Worm (Caenorhabditis elegans) whole organism, L1 larva: ENCODE results near the gene T04B2.3.
"Not testable (repeated sequence)": the region's sequence is repeated elsewhere in the genome, so short reads cannot be mapped to it uniquely, and the experiment has no call there.

Experiments
- F16B12.6 ChIP-seq: fragments of 150-350 bp; optimal IDR thresholded peaks from 2 replicates; lab custom pipeline; 2014; ENCODE audit warnings: missing biosample characterization, missing genetic modification characterization
- Y116A8C.19 ChIP-seq: sonication (generic microtip); optimal IDR thresholded peaks from 2 replicates; lab custom pipeline; 2016; ENCODE audit warnings: missing compliant biosample characterization, missing genetic modification characterization, borderline replicate concordance
- aly-2 ChIP-seq: fragments of 150-350 bp; optimal IDR thresholded peaks from 2 replicates; lab custom pipeline; 2014; ENCODE audit warnings: missing biosample characterization, missing genetic modification characterization
- blmp-1 ChIP-seq: fragments of 150-350 bp; optimal IDR thresholded peaks from 2 replicates; lab custom pipeline; 2014; ENCODE audit warnings: missing biosample characterization, missing genetic modification characterization
- ceh-63 ChIP-seq: fragments of 200-800 bp; sonication (Bioruptor generic); optimal IDR thresholded peaks from 2 replicates; lab custom pipeline; 2018; ENCODE audit warnings: mild to moderate bottlenecking, missing genetic modification characterization, missing compliant biosample characterization
- ceh-8 ChIP-seq: fragments of 200-800 bp; sonication (Bioruptor generic); optimal IDR thresholded peaks from 2 replicates; lab custom pipeline; 2018; ENCODE audit warnings: mild to moderate bottlenecking, missing genetic modification characterization, moderate library complexity, missing compliant biosample characterization
- ceh-90 ChIP-seq: sonication (generic microtip); optimal IDR thresholded peaks from 2 replicates; lab custom pipeline; 2016; ENCODE audit warnings: missing genetic modification characterization, missing compliant biosample characterization
- efl-3 ChIP-seq: fragments of 200-800 bp; sonication (Bioruptor generic); optimal IDR thresholded peaks from 2 replicates; lab custom pipeline; 2018; ENCODE audit warnings: mild to moderate bottlenecking, missing genetic modification characterization, missing compliant biosample characterization
- egl-13 ChIP-seq: sonication (generic microtip); optimal IDR thresholded peaks from 2 replicates; lab custom pipeline; 2016; ENCODE audit warnings: missing genotype, missing genetic modification reagents, missing genetic modification characterization, missing compliant biosample characterization
- elt-3 ChIP-seq, 6 experiments: fragments of 150-350 bp in 1 of 6; sonication (generic microtip); optimal IDR thresholded peaks; 2 replicates each; lab custom pipeline; 2017 to 2018; ENCODE audit warnings: missing biosample characterization in 6 of 6, missing genetic modification characterization in 6 of 6, inconsistent platforms in 1 of 6
- fkh-4 ChIP-seq: sonication (generic microtip); optimal IDR thresholded peaks from 2 replicates; lab custom pipeline; 2016; ENCODE audit warnings: missing compliant biosample characterization, missing genetic modification characterization, borderline replicate concordance
- hlh-17 ChIP-seq: fragments of 200-800 bp; sonication (Bioruptor generic); optimal IDR thresholded peaks from 2 replicates; lab custom pipeline; 2018; ENCODE audit warnings: missing genetic modification characterization, mild to moderate bottlenecking, missing compliant biosample characterization, moderate library complexity, borderline replicate concordance
- irx-1 ChIP-seq: sonication (generic microtip); optimal IDR thresholded peaks from 2 replicates; lab custom pipeline; 2016; ENCODE audit warnings: missing genetic modification characterization, missing compliant biosample characterization
- jun-1 ChIP-seq: fragments of 150-350 bp; optimal IDR thresholded peaks from 2 replicates; lab custom pipeline; 2014; ENCODE audit warnings: missing biosample characterization, missing genetic modification reagents, missing genetic modification characterization
- lin-13 ChIP-seq: fragments of 150-350 bp; optimal IDR thresholded peaks from 2 replicates; lab custom pipeline; 2014; ENCODE audit warnings: missing biosample characterization, missing genetic modification reagents, missing genetic modification characterization
- lin-14 ChIP-seq: fragments of 200-800 bp; sonication (Bioruptor generic); optimal IDR thresholded peaks from 2 replicates; lab custom pipeline; 2018; ENCODE audit warnings: mild to moderate bottlenecking, missing genetic modification characterization, moderate library complexity, missing compliant biosample characterization
- lin-15B ChIP-seq: fragments of 150-350 bp; sonication (generic microtip); optimal IDR thresholded peaks from 3 replicates; lab custom pipeline; 2014; ENCODE audit warnings: missing biosample characterization, missing genetic modification characterization
- lin-35 ChIP-seq, 2 experiments: fragments of 150-350 bp; optimal IDR thresholded peaks; 2 replicates each; lab custom pipeline; 2014; ENCODE audit warnings: missing biosample characterization in 2 of 2, missing genetic modification characterization in 2 of 2, missing genetic modification reagents in 2 of 2
- lsy-2 ChIP-seq, 2 experiments: fragments of 150-350 bp; optimal IDR thresholded peaks; 2 replicates each; lab custom pipeline; 2014; ENCODE audit warnings: missing biosample characterization in 2 of 2, missing genetic modification characterization in 2 of 2
- mab-9 ChIP-seq: fragments of 200-800 bp; sonication (Bioruptor generic); IDR thresholded peaks from 2 replicates; pipeline ENCODE4 v1.3.6; 2022; ENCODE audit warnings: missing genetic modification reagents, missing genetic modification characterization, missing compliant biosample characterization
- nhr-11 ChIP-seq: fragments of 150-350 bp; optimal IDR thresholded peaks from 2 replicates; lab custom pipeline; 2014; ENCODE audit warnings: missing biosample characterization, missing genetic modification characterization
- nhr-237 ChIP-seq: fragments of 150-350 bp; optimal IDR thresholded peaks from 2 replicates; lab custom pipeline; 2014; ENCODE audit warnings: missing biosample characterization, missing genetic modification characterization
- nhr-71 ChIP-seq: sonication (generic microtip); optimal IDR thresholded peaks from 2 replicates; lab custom pipeline; 2016; ENCODE audit warnings: mild to moderate bottlenecking, missing genetic modification characterization, moderate library complexity, missing compliant biosample characterization
- nhr-77 ChIP-seq: fragments of 150-350 bp; optimal IDR thresholded peaks from 2 replicates; lab custom pipeline; 2014; ENCODE audit warnings: missing biosample characterization, missing genetic modification characterization
- nhr-90 ChIP-seq: sonication (generic microtip); optimal IDR thresholded peaks from 2 replicates; lab custom pipeline; 2016; ENCODE audit warnings: mild to moderate bottlenecking, missing genetic modification characterization, missing compliant biosample characterization; ENCODE audit not compliant: poor library complexity
- pag-3 ChIP-seq: sonication (generic microtip); optimal IDR thresholded peaks from 2 replicates; lab custom pipeline; 2017; ENCODE audit warnings: missing genetic modification characterization, mild to moderate bottlenecking, missing compliant biosample characterization, antibody characterized with exemption, borderline replicate concordance; ENCODE audit not compliant: insufficient read depth
- pqm-1 ChIP-seq: sonication (generic microtip); optimal IDR thresholded peaks from 3 replicates; lab custom pipeline; 2017; ENCODE audit warnings: missing biosample characterization, missing genetic modification characterization
- rnt-1 ChIP-seq: sonication (generic microtip); optimal IDR thresholded peaks from 2 replicates; lab custom pipeline; 2016; ENCODE audit warnings: mild to moderate bottlenecking, missing genetic modification characterization, moderate library complexity, missing compliant biosample characterization
- skn-1 ChIP-seq: fragments of 150-350 bp; optimal IDR thresholded peaks from 2 replicates; lab custom pipeline; 2014; ENCODE audit warnings: missing biosample characterization, missing genetic modification characterization
- snu-23 ChIP-seq: sonication (generic microtip); optimal IDR thresholded peaks from 2 replicates; lab custom pipeline; 2016; ENCODE audit warnings: missing genetic modification characterization, missing compliant biosample characterization
- swsn-7 ChIP-seq: sonication (generic microtip); optimal IDR thresholded peaks from 2 replicates; lab custom pipeline; 2016; ENCODE audit warnings: missing genetic modification characterization, missing compliant biosample characterization
- tlp-1 ChIP-seq: fragments of 150-350 bp; optimal IDR thresholded peaks from 2 replicates; lab custom pipeline; 2014; ENCODE audit warnings: missing biosample characterization, missing genetic modification characterization
- unc-62 ChIP-seq: fragments of 150-350 bp; optimal IDR thresholded peaks from 2 replicates; lab custom pipeline; 2014; ENCODE audit warnings: missing biosample characterization, missing genetic modification reagents, missing genetic modification characterization
- unc-86 ChIP-seq: sonication (generic microtip); optimal IDR thresholded peaks from 2 replicates; lab custom pipeline; 2016; ENCODE audit warnings: missing genetic modification characterization, missing compliant biosample characterization
- vab-15 ChIP-seq: sonication (generic microtip); optimal IDR thresholded peaks from 2 replicates; lab custom pipeline; 2017; ENCODE audit warnings: missing genotype, mild to moderate bottlenecking, missing genetic modification characterization, missing compliant biosample characterization
- xbp-1 ChIP-seq: sonication (generic microtip); optimal IDR thresholded peaks from 2 replicates; lab custom pipeline; 2016; ENCODE audit warnings: missing genetic modification characterization, missing compliant biosample characterization
- zip-4 ChIP-seq: fragments of 200-800 bp; sonication (Bioruptor generic); optimal IDR thresholded peaks from 2 replicates; lab custom pipeline; 2018; ENCODE audit warnings: mild to moderate bottlenecking, missing genetic modification characterization, moderate library complexity, missing compliant biosample characterization
- ztf-11 ChIP-seq, 2 experiments: sonication (generic microtip); optimal IDR thresholded peaks; 2 replicates each; lab custom pipeline; 2016 to 2017; ENCODE audit warnings: missing genetic modification characterization in 2 of 2, missing biosample characterization in 1 of 2, missing compliant biosample characterization in 1 of 2

The T04B2.3 gene

ce11 chrIV:10022991-10023390 lies 24.2 kb upstream of the T04B2.3 start, which contains the start of gene F44D12.8:
F44D12.8 (plus strand) TSS chrIV:10023291.
- TF ChIP-seq skn-1 (tag; lab: Kevin White, UChicago) (no peak), nhr-11 (no peak), rnt-1 (tag; lab: Kevin White, UChicago) (no peak), aly-2 (tag; lab: Kevin White, UChicago) (no peak), irx-1 (tag; lab: Kevin White, UChicago) (no peak), lin-15B (tag; lab: Kevin White, UChicago) (no peak), lsy-2 (tag; optimal IDR thresholded peaks at IDR 0.05; lab: Kevin White, UChicago) (no peak), mab-9 (GFP tag; lab: Robert Waterston, UW) (no peak), efl-3 (GFP tag; lab: Kevin White, UChicago) (no peak), ceh-90 (tag; lab: Kevin White, UChicago) (no peak), egl-13 (tag; lab: Kevin White, UChicago) (no peak), tlp-1 (tag; lab: Kevin White, UChicago) (no peak), nhr-90 (tag; lab: Kevin White, UChicago) (no peak)
- TF ChIP-seq, all 84 proteins: peak for 0

ce11 chrIV:10026129-10026528 lies 21.1 kb upstream of the T04B2.3 start:
- no peak for TF ChIP-seq jun-1 (tag; lab: Kevin White, UChicago)

- TF ChIP-seq elt-3 (tag; optimal IDR thresholded peaks at IDR 0.05; lab: Kevin White, UChicago) (no peak), F16B12.6 (tag; lab: Kevin White, UChicago) (no peak), nhr-237 (no peak), nhr-71 (tag; lab: Kevin White, UChicago) (no peak), lin-13 (GFP tag; lab: Kevin White, UChicago) (no peak), tlp-1 (tag; lab: Kevin White, UChicago) (no peak), snu-23 (GFP tag; lab: Kevin White, UChicago) (no peak), hlh-17 (GFP tag; lab: Kevin White, UChicago) (no peak), lin-35 (GFP tag; optimal IDR thresholded peaks at IDR 0.05; lab: Kevin White, UChicago) (no peak), ceh-63 (GFP tag; lab: Kevin White, UChicago) (no peak), vab-15 (tag; lab: Kevin White, UChicago) (no peak), xbp-1 (tag; lab: Kevin White, UChicago) (no peak), lin-14 (GFP tag; lab: Kevin White, UChicago) (no peak), nhr-77 (tag; lab: Kevin White, UChicago) (no peak), Y116A8C.19 (tag; lab: Kevin White, UChicago) (no peak), nhr-11 (no peak), unc-86 (tag; lab: Kevin White, UChicago) (no peak), ceh-8 (GFP tag; lab: Kevin White, UChicago) (no peak), pqm-1 (tag; lab: Kevin White, UChicago) (no peak), rnt-1 (tag; lab: Kevin White, UChicago) (no peak)
- TF ChIP-seq, all 84 proteins: peak for 0
Measured at ce11 chrIV:10027566-10027965, 19.6 kb upstream of the T04B2.3 start, which contains the start of gene gipc-2. gipc-2 (minus strand) TSS chrIV:10027666.

- not testable (repeated sequence) for TF ChIP-seq pqm-1 (tag; lab: Kevin White, UChicago); efl-3 (GFP tag; lab: Kevin White, UChicago); swsn-7 (tag; lab: Kevin White, UChicago)
Measured at ce11 chrIV:10028779-10029178, 18.4 kb upstream of the T04B2.3 start, which contains the start of the genes F44D12.16 and msd-2. F44D12.16 (plus strand) TSS chrIV:10029079. msd-2 (plus strand) TSS chrIV:10029083.

- TF ChIP-seq blmp-1 (tag; lab: Kevin White, UChicago): no peak
- no peak for TF ChIP-seq zip-4
- TF ChIP-seq fkh-4: no peak
- no peak for TF ChIP-seq aly-2 (tag; lab: Kevin White, UChicago)
- TF ChIP-seq lin-13 (GFP tag; lab: Kevin White, UChicago): no peak
- TF ChIP-seq unc-62 (GFP tag; lab: Kevin White, UChicago): no peak
- TF ChIP-seq ztf-11 (tag; optimal IDR thresholded peaks at IDR 0.05; lab: Kevin White, UChicago): no peak
- no peak for TF ChIP-seq jun-1 (tag; lab: Kevin White, UChicago)
- TF ChIP-seq pag-3: no peak
Measured at ce11 chrIV:10033053-10033452, 14.2 kb upstream of the T04B2.3 start, which contains the start of gene F44D12.6. F44D12.6 (plus strand) TSS chrIV:10033353.
